Worm (Caenorhabditis elegans): ENCODE measurements around the gene josd-1.

The josd-1 gene

DNA sequence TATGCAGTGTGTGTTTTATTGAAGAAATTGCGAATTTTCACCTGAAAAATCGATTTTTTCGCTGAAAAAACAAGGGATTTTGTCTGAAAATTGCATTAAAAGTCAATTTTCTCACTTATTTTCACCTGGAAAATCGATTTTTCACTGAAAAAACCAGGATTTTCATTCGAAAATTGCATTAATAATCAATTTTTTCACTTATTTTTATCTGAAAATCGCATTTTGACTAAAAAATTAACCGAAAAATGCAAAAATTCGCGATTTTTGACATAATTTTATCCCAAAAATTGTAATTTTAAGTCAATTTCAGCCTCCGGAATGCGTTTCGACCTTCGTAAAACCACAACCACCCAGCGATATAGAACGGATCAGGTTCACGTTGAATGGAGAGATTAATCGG, 4.0 kb upstream of the josd-1 start, which contains the start of gene Y71H2AM.29:
Gene Y71H2AM.29, plus strand, starts transcription at position 301 of the 400 bp plus-strand sequence.
- no peak for TF ChIP-seq eyg-1 (tag; optimal IDR thresholded peaks at IDR 0.05)
- TF ChIP-seq pqm-1 (tag; optimal IDR thresholded peaks at IDR 0.05): no peak
- TF ChIP-seq ref-2 (tag; optimal IDR thresholded peaks at IDR 0.05): no peak
- TF ChIP-seq ceh-2 (tag; optimal IDR thresholded peaks at IDR 0.05): no peak
- TF ChIP-seq F13H6.1 (tag; optimal IDR thresholded peaks at IDR 0.05): no peak
- TF ChIP-seq ttx-3 (tag; optimal IDR thresholded peaks at IDR 0.05): no peak
- no peak for TF ChIP-seq tbx-7 (tag; optimal IDR thresholded peaks at IDR 0.05)
- TF ChIP-seq dve-1 (tag; optimal IDR thresholded peaks at IDR 0.05): no peak
- no peak for TF ChIP-seq ceh-19 (GFP tag; optimal IDR thresholded peaks at IDR 0.05)
- no peak for TF ChIP-seq T23F11.4 (GFP tag; optimal IDR thresholded peaks at IDR 0.05)
- TF ChIP-seq che-1 (tag; optimal IDR thresholded peaks at IDR 0.05): no peak
- no peak for TF ChIP-seq fax-1 (tag; optimal IDR thresholded peaks at IDR 0.05)
- no peak for TF ChIP-seq ceh-31 (tag; optimal IDR thresholded peaks at IDR 0.05)
- TF ChIP-seq elt-2 (tag; optimal IDR thresholded peaks at IDR 0.05): no peak
- no peak for TF ChIP-seq ahr-1 (tag; optimal IDR thresholded peaks at IDR 0.05)
- no peak for TF ChIP-seq hlh-15 (tag; optimal IDR thresholded peaks at IDR 0.05)
- no peak for TF ChIP-seq pax-1 (tag; optimal IDR thresholded peaks at IDR 0.05)

DNA sequence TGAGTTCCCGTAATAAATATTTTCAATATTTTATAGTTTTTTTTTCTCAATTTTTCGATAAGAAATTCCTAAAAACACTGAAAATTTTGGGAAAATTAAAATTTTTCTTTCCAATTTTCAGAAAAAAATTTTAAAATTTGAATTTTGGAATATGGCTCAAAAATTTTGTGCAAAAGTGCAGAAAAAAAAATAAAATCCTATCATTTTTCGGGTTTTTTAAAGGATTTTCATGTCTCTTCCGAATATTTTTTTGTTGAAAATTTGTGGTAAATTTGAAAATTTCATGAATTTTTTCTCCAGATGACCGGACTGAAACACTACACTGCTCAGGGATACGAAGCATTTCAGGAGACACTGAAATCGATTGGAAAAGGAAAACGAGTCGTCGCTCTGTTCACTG, 2.1 kb upstream of the josd-1 start, which contains the start of gene txdc-17:
Gene txdc-17, plus strand, starts transcription at position 301 of the 400 bp plus-strand sequence.
- no peak for TF ChIP-seq ceh-2 (tag; optimal IDR thresholded peaks at IDR 0.05)
- no peak for TF ChIP-seq ceh-18 (tag; optimal IDR thresholded peaks at IDR 0.05)
- TF ChIP-seq zip-5 (tag; optimal IDR thresholded peaks at IDR 0.05): no peak

DNA sequence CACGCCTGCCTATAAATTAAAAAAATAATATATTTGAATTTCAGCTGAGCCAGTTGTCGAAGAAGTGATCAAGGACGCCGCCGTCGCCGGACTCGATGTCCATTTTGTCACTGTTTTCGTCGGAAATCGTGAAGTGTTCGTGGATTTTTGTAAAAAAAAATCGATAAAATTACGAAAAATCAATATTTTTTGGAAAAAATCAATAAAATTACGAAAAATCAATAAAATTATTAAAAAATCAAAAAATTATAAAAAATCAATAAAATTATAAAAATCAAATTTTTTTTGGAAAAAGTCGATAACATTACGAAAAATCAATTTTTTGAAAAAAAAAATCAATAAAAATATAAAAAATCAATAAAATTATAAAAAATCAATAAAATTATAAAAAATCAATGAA, 1.4 kb upstream of the josd-1 start:
- TF ChIP-seq ceh-48 (tag; optimal IDR thresholded peaks at IDR 0.05): peak; percentile 20
- TF ChIP-seq ceh-22 (tag; optimal IDR thresholded peaks at IDR 0.05): no peak

DNA sequence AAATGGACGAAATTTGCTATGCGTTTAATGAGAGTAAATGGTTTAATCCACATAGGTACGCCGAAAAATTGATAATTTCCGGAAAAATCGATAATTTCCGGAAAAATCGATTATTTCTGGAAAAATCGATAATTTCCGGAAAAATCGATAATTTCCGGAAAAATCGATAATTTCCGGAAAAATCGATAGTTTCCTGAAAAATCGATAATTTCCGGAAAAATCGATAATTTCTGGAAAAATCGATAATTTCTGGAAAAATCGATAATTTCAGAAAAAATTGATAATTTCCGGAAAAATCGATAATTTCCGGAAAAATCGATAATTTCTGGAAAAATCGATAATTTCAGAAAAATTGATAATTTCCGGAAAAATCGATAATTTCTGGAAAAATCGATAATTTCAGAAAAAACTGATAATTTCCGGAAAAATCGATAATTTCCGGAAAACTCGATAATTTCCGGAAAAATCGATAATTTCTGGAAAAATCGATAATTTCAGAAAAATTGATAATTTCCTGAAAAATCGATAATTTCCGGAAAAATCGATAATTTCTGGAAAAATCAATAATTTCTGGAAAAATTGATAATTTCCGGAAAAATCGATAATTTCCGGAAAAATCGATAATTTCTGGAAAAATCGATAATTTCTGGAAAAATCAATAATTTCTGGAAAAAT, 440 bp downstream of the josd-1 start:
- peak; percentile 94 for TF ChIP-seq ceh-48 (tag; optimal IDR thresholded peaks at IDR 0.05)

ce11 chrIII:2840877-2841540, 4.6 kb downstream of the josd-1 start, which contains the start of gene Y71H2AR.2:
Y71H2AR.2 (minus strand) TSS chrIII:2840927.
- no peak for TF ChIP-seq C38D4.7 (GFP tag; optimal IDR thresholded peaks at IDR 0.05)
- TF ChIP-seq sox-2 (GFP tag; IDR thresholded peaks at IDR 0.05): no peak
- TF ChIP-seq ahr-1 (tag; optimal IDR thresholded peaks at IDR 0.05): no peak
- TF ChIP-seq unc-42 (tag; optimal IDR thresholded peaks at IDR 0.05): no peak
- TF ChIP-seq pqm-1 (tag; optimal IDR thresholded peaks at IDR 0.05): no peak
- TF ChIP-seq dve-1 (tag; optimal IDR thresholded peaks at IDR 0.05): no peak
- no peak for TF ChIP-seq pros-1 (tag; optimal IDR thresholded peaks at IDR 0.05)
- TF ChIP-seq lin-11 (tag; optimal IDR thresholded peaks at IDR 0.05): no peak
- no peak for TF ChIP-seq mec-3 (tag; optimal IDR thresholded peaks at IDR 0.05; ENCODE audit: borderline replicate concordance)
- no peak for TF ChIP-seq ceh-2 (tag; optimal IDR thresholded peaks at IDR 0.05)
- no peak for TF ChIP-seq che-1 (tag; optimal IDR thresholded peaks at IDR 0.05)
- TF ChIP-seq npax-4 (tag; optimal IDR thresholded peaks at IDR 0.05): no peak
- no peak for TF ChIP-seq pag-3 (tag; optimal IDR thresholded peaks at IDR 0.05; ENCODE audit: borderline replicate concordance)
- no peak for TF ChIP-seq ceh-34 (tag; optimal IDR thresholded peaks at IDR 0.05)
- TF ChIP-seq hlh-8 (tag; optimal IDR thresholded peaks at IDR 0.05): no peak
- no peak for TF ChIP-seq elt-2 (tag; optimal IDR thresholded peaks at IDR 0.05)
- TF ChIP-seq unc-3 (GFP tag; conservative IDR thresholded peaks at IDR 0.05): no peak
- no peak for TF ChIP-seq unc-3 (tag; optimal IDR thresholded peaks at IDR 0.05)
